Worm (Caenorhabditis elegans): Measurements from ENCODE around the gene cwc-15.

- TF ChIP-seq unc-62 (GFP tag; optimal IDR thresholded peaks at IDR 0.05) (no peak), ama-1 (optimal IDR thresholded peaks at IDR 0.05) (no peak), ceh-8 (GFP tag; optimal IDR thresholded peaks at IDR 0.05) (no peak), Y116A8C.19 (tag; optimal IDR thresholded peaks at IDR 0.05; ENCODE audit: borderline replicate concordance) (no peak), mab-9 (GFP tag; IDR thresholded peaks at IDR 0.05) (no peak), pag-3 (tag; optimal IDR thresholded peaks at IDR 0.05; ENCODE audit: borderline replicate concordance, insufficient read depth) (no peak), aha-1 (tag; optimal IDR thresholded peaks at IDR 0.05) (no peak), grh-1 (GFP tag; IDR thresholded peaks at IDR 0.05) (no peak), nhr-237 (tag; optimal IDR thresholded peaks at IDR 0.05) (no peak), lin-39 (tag; optimal IDR thresholded peaks at IDR 0.05) (no peak), fos-1 (tag; optimal IDR thresholded peaks at IDR 0.05) (no peak), unc-130 (tag; optimal IDR thresholded peaks at IDR 0.05) (no peak), alr-1 (tag; optimal IDR thresholded peaks at IDR 0.05; ENCODE audit: borderline replicate concordance) (no peak)
Observed at ce11 chrV:16068938-16069337, 45.8 kb downstream of the cwc-15 start, which contains the start of gene cyp-35D1.
